Worm (Caenorhabditis elegans): ENCODE measurements around the gene nlp-1.

DNA sequence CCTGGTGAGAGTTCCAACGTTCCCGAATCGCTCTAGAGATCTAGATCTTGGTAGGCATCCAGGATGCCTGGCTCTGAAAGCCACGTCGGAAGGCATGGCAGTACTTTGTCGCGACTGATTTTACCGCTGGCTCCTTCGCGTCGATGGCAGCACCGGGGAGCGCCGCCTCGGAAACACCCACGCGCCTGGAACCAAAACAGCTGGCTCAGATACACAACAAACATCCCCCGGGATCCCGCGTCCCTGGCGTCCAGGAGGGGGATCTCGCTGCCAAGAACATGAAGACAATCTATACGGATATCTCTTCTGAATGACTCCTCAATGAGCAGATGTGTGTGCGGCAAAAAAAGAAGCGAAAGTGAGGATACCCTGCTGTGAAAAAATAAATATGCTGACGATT, 5.9 kb downstream of the nlp-1 start:
- TF ChIP-seq W03F9.2 (tag; optimal IDR thresholded peaks at IDR 0.05), result no peak
- no peak for TF ChIP-seq him-1 (tag; optimal IDR thresholded peaks at IDR 0.05)

Measured in whole organism, L4/young adult.